Worm (Caenorhabditis elegans) whole organism, young adult: Measurements from ENCODE around the gene tebp-2.

Source experiments
- B0336.3 ChIP-seq: fragments of 200-800 bp; sonication (Bioruptor generic); IDR thresholded peaks from 2 replicates; pipeline ENCODE4 v1.3.6; 2022; ENCODE audit warnings: missing genetic modification characterization, missing compliant biosample characterization
- D2030.7 ChIP-seq: fragments of 200-800 bp; sonication (Bioruptor generic); IDR thresholded peaks from 2 replicates; pipeline ENCODE4 v1.3.6; 2022; ENCODE audit warnings: missing genetic modification reagents, missing genetic modification characterization, missing compliant biosample characterization
- F10E7.11 ChIP-seq: sonication (generic microtip); optimal IDR thresholded peaks from 2 replicates; lab custom pipeline; 2017; ENCODE audit warnings: mild to moderate bottlenecking, missing genetic modification characterization, moderate library complexity, missing compliant biosample characterization
- F23B12.7 ChIP-seq: sonication (generic microtip); optimal IDR thresholded peaks from 2 replicates; lab custom pipeline; 2017; ENCODE audit warnings: missing genetic modification characterization, mild to moderate bottlenecking, missing compliant biosample characterization, antibody characterized with exemption, moderate library complexity; ENCODE audit not compliant: insufficient read depth
- F39B2.1 ChIP-seq: fragments of 200-800 bp; sonication (Bioruptor generic); IDR thresholded peaks from 2 replicates; pipeline ENCODE4 v1.3.6; 2022; ENCODE audit warnings: missing genetic modification reagents, missing genetic modification characterization, missing compliant biosample characterization
- F55B11.4 ChIP-seq: sonication (generic microtip); optimal IDR thresholded peaks from 2 replicates; lab custom pipeline; 2016; ENCODE audit warnings: missing compliant biosample characterization, missing genetic modification characterization, borderline replicate concordance; ENCODE audit not compliant: insufficient read depth
- F57C9.4 ChIP-seq: sonication (generic microtip); optimal IDR thresholded peaks from 2 replicates; lab custom pipeline; 2017; ENCODE audit warnings: mild to moderate bottlenecking, missing genetic modification characterization, missing compliant biosample characterization
- K12H6.12 ChIP-seq: fragments of 200-800 bp; sonication (Bioruptor generic); optimal IDR thresholded peaks from 2 replicates; lab custom pipeline; 2018; ENCODE audit warnings: mild to moderate bottlenecking, missing genetic modification characterization, missing compliant biosample characterization
- T26A5.8 ChIP-seq: sonication (generic microtip); optimal IDR thresholded peaks from 2 replicates; lab custom pipeline; 2016; ENCODE audit warnings: missing genetic modification characterization, missing compliant biosample characterization
- Y53G8AR.9 ChIP-seq: fragments of 200-800 bp; sonication (Bioruptor generic); conservative IDR thresholded peaks from 2 replicates; pipeline ENCODE4 v1.3.6; 2022; ENCODE audit warnings: missing genetic modification reagents, missing genetic modification characterization, missing compliant biosample characterization
- Y67H2A.10 ChIP-seq: fragments of 200-800 bp; sonication (Bioruptor generic); conservative IDR thresholded peaks from 2 replicates; pipeline ENCODE4 v1.3.6; 2022; ENCODE audit warnings: missing genetic modification reagents, missing genetic modification characterization, missing compliant biosample characterization
- Y79H2A.3 ChIP-seq: fragments of 200-800 bp; sonication (Bioruptor generic); conservative IDR thresholded peaks from 2 replicates; pipeline ENCODE4 v1.3.6; 2022; ENCODE audit warnings: missing genetic modification reagents, missing genetic modification characterization, missing compliant biosample characterization
- Y95B8A.8 ChIP-seq: fragments of 200-800 bp; sonication (Bioruptor generic); IDR thresholded peaks from 2 replicates; pipeline ENCODE4 v1.3.6; 2022; ENCODE audit warnings: missing genetic modification reagents, missing genetic modification characterization, missing compliant biosample characterization
- aptf-3 ChIP-seq: fragments of 200-800 bp; sonication (Bioruptor generic); IDR thresholded peaks from 2 replicates; pipeline ENCODE4 v1.3.6; 2022; ENCODE audit warnings: missing genetic modification characterization, missing compliant biosample characterization
- atf-7 ChIP-seq: sonication (generic microtip); optimal IDR thresholded peaks from 2 replicates; lab custom pipeline; 2017; ENCODE audit warnings: mild to moderate bottlenecking, missing genetic modification characterization, missing compliant biosample characterization
- athp-1 ChIP-seq: sonication (generic microtip); optimal IDR thresholded peaks from 2 replicates; lab custom pipeline; 2017; ENCODE audit warnings: mild to moderate bottlenecking, missing genetic modification characterization, missing compliant biosample characterization
- cebp-1 ChIP-seq, 2 experiments: fragments of 200-800 bp in 1 of 2; sonication (Bioruptor generic) in 1 of 2; sonication (generic microtip) in 1 of 2; IDR thresholded peaks in 1 of 2; optimal IDR thresholded peaks in 1 of 2; 2 replicates each; pipeline versions ENCODE4 v1.3.6 to Lab custom; 2017 to 2022; ENCODE audit warnings: missing compliant biosample characterization in 2 of 2, missing genetic modification characterization in 2 of 2, mild to moderate bottlenecking in 1 of 2, missing genetic modification reagents in 1 of 2, moderate library complexity in 1 of 2
- ceh-40 ChIP-seq: fragments of 200-800 bp; sonication (Bioruptor generic); IDR thresholded peaks from 2 replicates; pipeline ENCODE4 v1.3.6; 2022; ENCODE audit warnings: missing genetic modification characterization, missing compliant biosample characterization
- ceh-79 ChIP-seq: sonication (generic microtip); optimal IDR thresholded peaks from 2 replicates; lab custom pipeline; 2017; ENCODE audit warnings: mild to moderate bottlenecking, missing genetic modification characterization, missing compliant biosample characterization
- ceh-91 ChIP-seq: fragments of 200-800 bp; sonication (Bioruptor generic); IDR thresholded peaks from 2 replicates; pipeline ENCODE4 v1.3.6; 2022; ENCODE audit warnings: missing genetic modification reagents, missing genetic modification characterization, missing compliant biosample characterization
- die-1 ChIP-seq: sonication (generic microtip); optimal IDR thresholded peaks from 2 replicates; lab custom pipeline; 2016; ENCODE audit warnings: missing genotype, mild to moderate bottlenecking, missing genetic modification characterization, missing compliant biosample characterization
- dox-1 ChIP-seq: fragments of 200-800 bp; sonication (Bioruptor generic); IDR thresholded peaks from 2 replicates; pipeline ENCODE4 v1.3.6; 2022; ENCODE audit warnings: missing genetic modification reagents, missing genetic modification characterization, missing compliant biosample characterization
- dpff-1 ChIP-seq: sonication (generic microtip); optimal IDR thresholded peaks from 2 replicates; lab custom pipeline; 2017; ENCODE audit warnings: mild to moderate bottlenecking, missing genetic modification characterization, missing compliant biosample characterization
- egrh-3 ChIP-seq: fragments of 200-800 bp; sonication (Bioruptor generic); IDR thresholded peaks from 2 replicates; pipeline ENCODE4 v1.3.6; 2022; ENCODE audit warnings: missing genetic modification reagents, missing genetic modification characterization, missing compliant biosample characterization
- hmg-1.2 ChIP-seq: fragments of 200-800 bp; sonication (Bioruptor generic); IDR thresholded peaks from 2 replicates; pipeline ENCODE4 v1.3.6; 2022; ENCODE audit warnings: missing genetic modification reagents, missing genetic modification characterization, missing compliant biosample characterization
- lag-1 ChIP-seq: fragments of 200-800 bp; sonication (Bioruptor generic); IDR thresholded peaks from 2 replicates; pipeline ENCODE4 v1.3.6; 2022; ENCODE audit warnings: missing genetic modification reagents, missing genetic modification characterization, missing compliant biosample characterization
- lir-1 ChIP-seq: fragments of 200-800 bp; sonication (Bioruptor generic); conservative IDR thresholded peaks from 2 replicates; pipeline ENCODE4 v1.3.6; 2022; ENCODE audit warnings: missing genetic modification reagents, missing genetic modification characterization, missing compliant biosample characterization
- lsl-1 ChIP-seq: fragments of 200-800 bp; sonication (Bioruptor generic); optimal IDR thresholded peaks from 2 replicates; lab custom pipeline; 2018; ENCODE audit warnings: mild to moderate bottlenecking, missing genetic modification characterization, moderate library complexity, missing compliant biosample characterization
- lsy-27 ChIP-seq: sonication (generic microtip); optimal IDR thresholded peaks from 2 replicates; lab custom pipeline; 2017; ENCODE audit warnings: missing genetic modification characterization, mild to moderate bottlenecking, missing compliant biosample characterization, antibody characterized with exemption, missing genotype, borderline replicate concordance; ENCODE audit not compliant: insufficient read depth
- mel-28 ChIP-seq: sonication (generic microtip); optimal IDR thresholded peaks from 2 replicates; lab custom pipeline; 2016; ENCODE audit warnings: borderline replicate concordance, mild to moderate bottlenecking, missing genetic modification characterization, missing compliant biosample characterization
- mes-4 ChIP-seq: sonication (generic microtip); optimal IDR thresholded peaks from 2 replicates; lab custom pipeline; 2016; ENCODE audit warnings: missing genotype, missing genetic modification characterization, missing compliant biosample characterization
- nfyb-1 ChIP-seq: fragments of 200-800 bp; sonication (Bioruptor generic); IDR thresholded peaks from 2 replicates; pipeline ENCODE4 v1.3.6; 2022; ENCODE audit warnings: missing genetic modification reagents, missing genetic modification characterization, missing compliant biosample characterization
- nhr-120 ChIP-seq: fragments of 200-800 bp; sonication (Bioruptor generic); IDR thresholded peaks from 2 replicates; pipeline ENCODE4 v1.3.6; 2022; ENCODE audit warnings: missing genetic modification characterization, missing compliant biosample characterization
- nhr-27 ChIP-seq: fragments of 200-800 bp; sonication (Bioruptor generic); optimal IDR thresholded peaks from 2 replicates; lab custom pipeline; 2018; ENCODE audit warnings: mild to moderate bottlenecking, missing genetic modification characterization, moderate library complexity, missing compliant biosample characterization
- pbrm-1 ChIP-seq: fragments of 200-800 bp; sonication (Bioruptor generic); IDR thresholded peaks from 2 replicates; pipeline ENCODE4 v1.3.6; 2022; ENCODE audit warnings: missing genetic modification reagents, missing genetic modification characterization, missing compliant biosample characterization
- pha-4 ChIP-seq: fragments of 150-350 bp; sonication (generic microtip); optimal IDR thresholded peaks from 2 replicates; lab custom pipeline; 2014; ENCODE audit warnings: missing biosample characterization, missing genetic modification reagents, missing genetic modification characterization
- rec-8 ChIP-seq, 2 experiments: sonication (generic microtip); optimal IDR thresholded peaks; 2 replicates each; lab custom pipeline; 2016; ENCODE audit warnings: mild to moderate bottlenecking in 2 of 2, missing genetic modification characterization in 2 of 2, missing genetic modification reagents in 2 of 2, missing genotype in 2 of 2, missing biosample characterization in 1 of 2, missing compliant biosample characterization in 1 of 2, moderate library complexity in 1 of 2
- repo-1 ChIP-seq: sonication (generic microtip); optimal IDR thresholded peaks from 2 replicates; lab custom pipeline; 2017; ENCODE audit warnings: mild to moderate bottlenecking, missing genetic modification characterization, missing compliant biosample characterization
- sdz-38 ChIP-seq: sonication (generic microtip); optimal IDR thresholded peaks from 2 replicates; lab custom pipeline; 2016; ENCODE audit warnings: missing genotype, missing genetic modification characterization, missing compliant biosample characterization
- snpc-1.1 ChIP-seq: sonication (generic microtip); optimal IDR thresholded peaks from 2 replicates; lab custom pipeline; 2017; ENCODE audit warnings: missing genetic modification characterization, mild to moderate bottlenecking, missing compliant biosample characterization, antibody characterized with exemption, moderate library complexity, missing genotype, missing genetic modification reagents; ENCODE audit not compliant: insufficient read depth
- snpc-4 ChIP-seq, 5 experiments: fragments of 150-350 bp in 1 of 5; sonication (generic microtip) in 4 of 5; optimal IDR thresholded peaks; 2 replicates each; lab custom pipeline; 2014 to 2018; ENCODE audit warnings: missing genetic modification characterization in 5 of 5, missing biosample characterization in 3 of 5, antibody characterized with exemption in 2 of 5, mild to moderate bottlenecking in 2 of 5, missing compliant biosample characterization in 2 of 5, missing genotype in 2 of 5, moderate library complexity in 2 of 5, missing genetic modification reagents in 1 of 5
- somi-1 ChIP-seq: fragments of 200-800 bp; sonication (Bioruptor generic); optimal IDR thresholded peaks from 2 replicates; lab custom pipeline; 2018; ENCODE audit warnings: mild to moderate bottlenecking, missing genetic modification characterization, missing compliant biosample characterization
- tbp1 ChIP-seq: fragments of 200-800 bp; sonication (Bioruptor generic); optimal IDR thresholded peaks from 2 replicates; lab custom pipeline; 2018; ENCODE audit warnings: mild to moderate bottlenecking, missing genetic modification characterization, missing compliant biosample characterization
- tlf-1 ChIP-seq: fragments of 200-800 bp; sonication (Bioruptor generic); optimal IDR thresholded peaks from 2 replicates; lab custom pipeline; 2018; ENCODE audit warnings: mild to moderate bottlenecking, missing genetic modification characterization, missing compliant biosample characterization
- unc-130 ChIP-seq: sonication (generic microtip); optimal IDR thresholded peaks from 2 replicates; lab custom pipeline; 2016; ENCODE audit warnings: missing genetic modification reagents, missing genetic modification characterization, missing compliant biosample characterization
- xnd-1 ChIP-seq: sonication (generic microtip); optimal IDR thresholded peaks from 2 replicates; lab custom pipeline; 2016; ENCODE audit warnings: missing genotype, missing genetic modification reagents, missing genetic modification characterization, missing compliant biosample characterization
- zim-3 ChIP-seq: sonication (generic microtip); optimal IDR thresholded peaks from 2 replicates; lab custom pipeline; 2017; ENCODE audit warnings: mild to moderate bottlenecking, missing genetic modification characterization, moderate library complexity, missing compliant biosample characterization

tebp-2 gene

ce11 chrIV:5541285-5541684, at the start of gene tebp-2:
TSS of gene tebp-2 (plus strand) at chrIV:5541627.
- TF ChIP-seq zim-3 (tag; lab: Kevin White, UChicago), result no peak
- peak; percentile 67 for TF ChIP-seq lsl-1 (GFP tag; lab: Kevin White, UChicago)
- peak; percentile 39; the same call in 1 of the 2 replicates for TF ChIP-seq Y53G8AR.9 (GFP tag; lab: Robert Waterston, UW)
- no peak for TF ChIP-seq ceh-40 (GFP tag; lab: Robert Waterston, UW)
- no peak for TF ChIP-seq lsy-27 (tag; lab: Kevin White, UChicago)
- no peak for TF ChIP-seq lir-1 (GFP tag; lab: Robert Waterston, UW)
- TF ChIP-seq sdz-38 (tag; lab: Kevin White, UChicago), result no peak
- no peak for TF ChIP-seq F55B11.4 (tag; lab: Kevin White, UChicago)
- TF ChIP-seq B0336.3 (GFP tag; lab: Robert Waterston, UW), result peak; percentile 82
- peak; percentile 55 for TF ChIP-seq xnd-1
- TF ChIP-seq snpc-4 (GFP tag; optimal IDR thresholded peaks at IDR 0.05; lab: Kevin White, UChicago), result peak; percentile 69
- peak; percentile 65 to 93 (median 88) for TF ChIP-seq snpc-4 (tag; optimal IDR thresholded peaks at IDR 0.05; lab: Kevin White, UChicago)
- peak; percentile 42 for TF ChIP-seq snpc-1.1 (tag; lab: Kevin White, UChicago)
- TF ChIP-seq nfyb-1, result 0 out of 2 replicates have a peak, but pooled peaks have one; percentile 38
- no peak for TF ChIP-seq nhr-27
- TF ChIP-seq mes-4 (tag; lab: Kevin White, UChicago), result peak; percentile 9
- TF ChIP-seq hmg-1.2, result 0 out of 2 replicates have a peak, but pooled peaks have one; percentile 12
- TF ChIP-seq cebp-1 (GFP tag; IDR thresholded peaks at IDR 0.05; lab: Robert Waterston, UW), result no peak
- peak; percentile 41 for TF ChIP-seq cebp-1 (tag; optimal IDR thresholded peaks at IDR 0.05; lab: Kevin White, UChicago)
- peak; percentile 83 for TF ChIP-seq F57C9.4
- TF ChIP-seq mel-28 (tag; lab: Kevin White, UChicago), result no peak
- TF ChIP-seq lag-1 (GFP tag; lab: Robert Waterston, UW), result no peak
- TF ChIP-seq die-1 (tag; lab: Kevin White, UChicago), result no peak
- peak; percentile 1 for TF ChIP-seq atf-7 (tag; lab: Kevin White, UChicago)
- peak; percentile 30 for TF ChIP-seq unc-130
- peak; percentile 59 for TF ChIP-seq dpff-1
- peak; percentile 39; the same call in 1 of the 2 replicates for TF ChIP-seq ceh-91 (GFP tag; lab: Robert Waterston, UW)
- peak; percentile 68 for TF ChIP-seq tlf-1 (GFP tag; lab: Kevin White, UChicago)
- TF ChIP-seq Y95B8A.8 (GFP tag; lab: Robert Waterston, UW), result no peak
- TF ChIP-seq T26A5.8 (tag; lab: Kevin White, UChicago), result no peak
- TF ChIP-seq pbrm-1 (GFP tag; lab: Robert Waterston, UW), result no peak
- TF ChIP-seq ceh-79 (tag; lab: Kevin White, UChicago), result peak; percentile 31
- TF ChIP-seq F39B2.1 (GFP tag; lab: Robert Waterston, UW), result no peak
- TF ChIP-seq rec-8 (tag; optimal IDR thresholded peaks at IDR 0.05; lab: Kevin White, UChicago), result peak in 1 of 2 experiments; percentile 43
- no peak for TF ChIP-seq egrh-3 (GFP tag; lab: Robert Waterston, UW)
- no peak for TF ChIP-seq aptf-3 (GFP tag; lab: Robert Waterston, UW)
- peak; percentile 65 for TF ChIP-seq tbp1 (GFP tag; lab: Kevin White, UChicago)
- TF ChIP-seq athp-1 (tag; lab: Kevin White, UChicago), result peak; percentile 72
- no peak for TF ChIP-seq F10E7.11 (tag; lab: Kevin White, UChicago)
- TF ChIP-seq Y79H2A.3 (GFP tag; lab: Robert Waterston, UW), result 0 out of 2 replicates have a peak, but pooled peaks have one; percentile 39
- TF ChIP-seq pha-4 (tag; lab: Kevin White, UChicago), result no peak
- no peak for TF ChIP-seq F23B12.7
- no peak for TF ChIP-seq K12H6.12 (tag; lab: Kevin White, UChicago)
- no peak for TF ChIP-seq somi-1 (GFP tag; lab: Kevin White, UChicago)
- TF ChIP-seq D2030.7, result peak; percentile 78
- no peak for TF ChIP-seq nhr-120 (GFP tag; lab: Robert Waterston, UW)
- TF ChIP-seq dox-1 (GFP tag; lab: Robert Waterston, UW), result peak; percentile 80
- TF ChIP-seq repo-1 (tag; lab: Kevin White, UChicago), result peak; percentile 60
- TF ChIP-seq Y67H2A.10 (GFP tag; lab: Robert Waterston, UW), result no peak
